Worm (Caenorhabditis elegans): Measurements from ENCODE around the gene phf-10.

DNA sequence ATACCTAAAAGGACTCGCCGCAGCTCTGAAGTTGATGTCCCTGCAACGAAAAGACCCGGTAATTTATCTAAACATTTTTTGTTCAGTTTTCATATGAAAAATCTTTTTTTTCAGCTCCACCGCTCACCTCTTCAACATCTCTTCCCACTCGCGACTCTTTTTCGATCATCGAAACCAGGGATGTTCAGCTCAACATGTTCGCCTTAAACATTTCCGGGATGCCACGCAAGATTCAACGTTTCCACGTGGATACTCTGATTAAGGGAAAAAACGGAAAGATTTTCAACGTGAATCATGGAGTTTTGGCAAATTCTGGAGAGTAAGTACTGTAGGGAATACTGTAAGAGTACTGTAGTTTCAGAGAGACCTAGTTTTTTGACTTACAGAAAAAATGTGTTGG, 32.2 kb upstream of the phf-10 start:
- no peak for TF ChIP-seq ceh-28 (tag; optimal IDR thresholded peaks at IDR 0.05)
- no peak for TF ChIP-seq nhr-76 (tag; optimal IDR thresholded peaks at IDR 0.05)
- no peak for TF ChIP-seq nhr-48 (tag; optimal IDR thresholded peaks at IDR 0.05)
- no peak for TF ChIP-seq nhr-41 (GFP tag; IDR thresholded peaks at IDR 0.05)
- no peak for TF ChIP-seq ama-1 (optimal IDR thresholded peaks at IDR 0.05)
- TF ChIP-seq ztf-11 (tag; optimal IDR thresholded peaks at IDR 0.05) = no peak
- no peak for TF ChIP-seq nhr-102 (tag; optimal IDR thresholded peaks at IDR 0.05)
- TF ChIP-seq daf-12 (tag; optimal IDR thresholded peaks at IDR 0.05) = no peak
- TF ChIP-seq pqm-1 (tag; optimal IDR thresholded peaks at IDR 0.05) = no peak

Measured in whole organism, L4 larva.